Worm (Caenorhabditis elegans) whole organism, midembryonic: ENCODE results near the gene shc-2.

Experiments
- cog-1 ChIP-seq: sonication (generic microtip); optimal IDR thresholded peaks from 2 replicates; lab custom pipeline; 2016; ENCODE audit warnings: missing genetic modification characterization, missing compliant biosample characterization
- ztf-23 ChIP-seq: fragments of 200-800 bp; sonication (Bioruptor generic); IDR thresholded peaks from 2 replicates; pipeline ENCODE4 v1.3.6; 2022; ENCODE audit warnings: missing genetic modification reagents, missing genetic modification characterization, missing compliant biosample characterization

DNA sequence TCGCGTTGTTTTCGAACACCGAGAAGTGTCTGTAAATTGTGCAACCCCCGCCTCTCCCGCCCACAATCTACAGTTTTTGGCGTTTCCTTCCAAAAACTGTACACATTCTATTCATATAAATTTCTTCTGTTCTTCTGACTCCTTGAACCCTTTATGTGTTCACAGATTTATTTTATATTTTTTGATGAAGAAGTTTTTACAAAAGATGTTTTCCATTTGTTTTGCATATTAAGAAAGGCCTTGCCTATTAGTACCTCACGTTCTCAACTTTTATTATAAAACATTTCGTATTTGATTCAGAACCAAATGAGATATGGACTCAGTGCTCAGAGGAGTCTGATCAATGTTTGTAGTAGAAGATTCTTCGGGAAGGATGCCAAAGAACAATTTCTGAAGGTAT lies 15.7 kb upstream of the shc-2 start, which contains the start of gene ndx-3:
- TF ChIP-seq cog-1: no peak
- no peak for TF ChIP-seq ztf-23 (GFP tag; lab: Robert Waterston, UW)
